Worm (Caenorhabditis elegans): ENCODE results near the gene dlc-5.
A peak's percentile ranks its signal among the peaks of the same experiment; 100 is the strongest.

The dlc-5 gene

DNA sequence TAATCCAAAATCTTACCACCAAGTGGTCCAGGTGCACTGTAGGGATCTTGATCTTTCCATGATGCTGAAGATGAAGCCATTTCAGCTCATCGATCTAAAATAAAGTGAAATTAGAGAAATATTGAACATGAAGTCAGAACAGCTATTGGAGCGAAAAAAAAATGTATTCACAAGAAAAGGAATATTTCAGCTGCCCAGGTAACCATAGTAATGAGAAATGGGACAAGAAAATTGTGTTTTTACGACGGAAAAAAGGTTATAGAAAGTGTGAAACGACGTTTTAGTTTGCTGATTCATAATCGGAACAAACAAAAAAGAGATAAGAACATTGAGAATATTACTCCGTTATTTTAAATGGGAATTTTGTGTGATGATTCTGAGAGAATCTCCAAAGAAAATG, 35.1 kb downstream of the dlc-5 start, which contains the start of gene Y73B6BL.27:
Gene Y73B6BL.27 (minus strand): TSS at position 101 of the 400 bp plus-strand sequence.
- no peak for TF ChIP-seq egl-27 (tag; optimal IDR thresholded peaks at IDR 0.05)
- no peak for TF ChIP-seq nfya-1 (tag; optimal IDR thresholded peaks at IDR 0.05; ENCODE audit: insufficient read depth)
- no peak for TF ChIP-seq nhr-28 (tag; optimal IDR thresholded peaks at IDR 0.05)
- no peak for TF ChIP-seq ceh-28 (tag; optimal IDR thresholded peaks at IDR 0.05)
- TF ChIP-seq hmg-11 (tag; optimal IDR thresholded peaks at IDR 0.05), result no peak
- no peak for TF ChIP-seq fkh-10 (GFP tag; optimal IDR thresholded peaks at IDR 0.05)
- TF ChIP-seq ztf-4 (tag; optimal IDR thresholded peaks at IDR 0.05), result no peak

DNA sequence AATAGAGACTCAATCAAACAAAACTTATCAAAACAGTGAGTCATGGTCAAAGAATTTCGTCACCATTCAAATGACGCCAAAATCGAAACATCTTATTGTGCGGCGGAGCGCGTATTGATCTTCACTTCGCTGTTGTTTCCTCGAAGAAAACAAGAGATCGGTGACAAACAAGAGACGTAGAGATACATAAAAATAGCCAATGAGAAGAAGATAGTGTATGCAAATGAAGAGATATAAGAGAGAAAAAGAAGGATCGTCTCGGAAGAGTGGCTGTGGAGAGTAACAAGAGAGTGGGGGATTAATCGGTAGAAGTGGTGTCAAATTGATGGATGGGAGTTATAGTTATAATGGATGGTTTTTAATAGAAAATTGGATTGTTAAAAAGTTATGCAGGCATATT, 36.7 kb downstream of the dlc-5 start:
- TF ChIP-seq pqm-1 (tag; optimal IDR thresholded peaks at IDR 0.05), result no peak
- no peak for TF ChIP-seq mml-1 (tag; optimal IDR thresholded peaks at IDR 0.05)
- TF ChIP-seq ztf-11 (tag; optimal IDR thresholded peaks at IDR 0.05), result no peak
- TF ChIP-seq pha-4 (tag; optimal IDR thresholded peaks at IDR 0.05), result peak; percentile 59
- TF ChIP-seq nfya-1 (tag; optimal IDR thresholded peaks at IDR 0.05; ENCODE audit: insufficient read depth), result peak; percentile 67
- peak; percentile 66 for TF ChIP-seq lin-15B (tag; optimal IDR thresholded peaks at IDR 0.05)
- no peak for TF ChIP-seq egl-27 (tag; optimal IDR thresholded peaks at IDR 0.05)
- TF ChIP-seq nhr-25 (tag; optimal IDR thresholded peaks at IDR 0.05), result peak; percentile 40
- no peak for TF ChIP-seq elt-2 (tag; optimal IDR thresholded peaks at IDR 0.05)
- TF ChIP-seq ceh-28 (tag; optimal IDR thresholded peaks at IDR 0.05), result peak; percentile 56
- no peak for TF ChIP-seq elt-3 (tag; optimal IDR thresholded peaks at IDR 0.05)
- no peak for TF ChIP-seq jun-1 (tag; optimal IDR thresholded peaks at IDR 0.05)
- no peak for TF ChIP-seq lsy-12 (tag; optimal IDR thresholded peaks at IDR 0.05)
- TF ChIP-seq sea-2 (GFP tag; optimal IDR thresholded peaks at IDR 0.05), result no peak
- TF ChIP-seq hmg-11 (tag; optimal IDR thresholded peaks at IDR 0.05), result peak; percentile 44
- no peak for TF ChIP-seq nhr-43 (tag; optimal IDR thresholded peaks at IDR 0.05; ENCODE audit: poor library complexity, severe bottlenecking)
- TF ChIP-seq daf-12 (tag; optimal IDR thresholded peaks at IDR 0.05), result no peak
- TF ChIP-seq unc-39 (tag; optimal IDR thresholded peaks at IDR 0.05), result no peak
- TF ChIP-seq ceh-82 (tag; optimal IDR thresholded peaks at IDR 0.05), result no peak
- TF ChIP-seq nhr-23 (tag; optimal IDR thresholded peaks at IDR 0.05), result peak; percentile 42
- TF ChIP-seq ama-1 (optimal IDR thresholded peaks at IDR 0.05), result no peak
- TF ChIP-seq eor-1 (tag; optimal IDR thresholded peaks at IDR 0.05), result no peak
- no peak for TF ChIP-seq ceh-16 (tag; optimal IDR thresholded peaks at IDR 0.05)
- TF ChIP-seq ZK546.5 (tag; optimal IDR thresholded peaks at IDR 0.05), result no peak
- TF ChIP-seq nhr-12 (tag; optimal IDR thresholded peaks at IDR 0.05), result no peak
- peak; percentile 64 for TF ChIP-seq egl-5 (tag; optimal IDR thresholded peaks at IDR 0.05)
- no peak for TF ChIP-seq nhr-28 (tag; optimal IDR thresholded peaks at IDR 0.05)
- peak; percentile 42 for TF ChIP-seq snpc-4 (tag; optimal IDR thresholded peaks at IDR 0.05)
- TF ChIP-seq lin-39 (tag; optimal IDR thresholded peaks at IDR 0.05), result peak; percentile 24
- TF ChIP-seq ceh-9 (tag; optimal IDR thresholded peaks at IDR 0.05), result no peak
- no peak for TF ChIP-seq nhr-77 (tag; optimal IDR thresholded peaks at IDR 0.05)
- no peak for TF ChIP-seq fos-1 (tag; optimal IDR thresholded peaks at IDR 0.05)
- no peak for TF ChIP-seq zag-1 (tag; optimal IDR thresholded peaks at IDR 0.05)
- no peak for TF ChIP-seq tbx-2 (tag; optimal IDR thresholded peaks at IDR 0.05)

DNA sequence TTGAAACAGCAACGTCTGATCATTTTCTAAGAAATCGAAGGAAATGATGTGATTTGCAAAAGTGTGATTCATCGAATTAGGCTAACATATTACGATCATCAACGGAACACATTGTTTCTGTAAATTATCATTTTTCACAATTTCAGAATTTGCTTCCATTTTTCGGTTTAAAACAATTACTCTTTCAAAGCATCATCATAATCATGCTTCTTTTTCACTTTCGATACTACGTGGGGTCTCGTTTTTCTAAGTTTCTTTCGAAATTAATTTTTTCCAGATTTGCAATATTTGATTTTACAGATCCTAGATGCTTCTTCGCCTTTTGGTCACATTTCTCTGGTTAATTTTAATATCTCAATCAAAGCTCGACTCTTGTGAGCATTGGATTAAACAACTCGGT, 42.2 kb downstream of the dlc-5 start, which contains the start of gene tyr-6:
Gene tyr-6 (plus strand): TSS at position 301 of the 400 bp plus-strand sequence.
- TF ChIP-seq aly-2 (tag; optimal IDR thresholded peaks at IDR 0.05), result no peak
- TF ChIP-seq nfya-1 (tag; optimal IDR thresholded peaks at IDR 0.05; ENCODE audit: insufficient read depth), result no peak
- no peak for TF ChIP-seq ztf-4 (tag; optimal IDR thresholded peaks at IDR 0.05)
- no peak for TF ChIP-seq ceh-82 (tag; optimal IDR thresholded peaks at IDR 0.05)
- TF ChIP-seq hmg-11 (tag; optimal IDR thresholded peaks at IDR 0.05), result no peak
- no peak for TF ChIP-seq elt-3 (tag; optimal IDR thresholded peaks at IDR 0.05)
- TF ChIP-seq nhr-12 (tag; optimal IDR thresholded peaks at IDR 0.05), result no peak
- no peak for TF ChIP-seq ama-1 (optimal IDR thresholded peaks at IDR 0.05)
- TF ChIP-seq egl-5 (tag; optimal IDR thresholded peaks at IDR 0.05), result no peak
- TF ChIP-seq lin-39 (tag; optimal IDR thresholded peaks at IDR 0.05), result no peak
- no peak for TF ChIP-seq mdl-1 (tag; optimal IDR thresholded peaks at IDR 0.05)
- no peak for TF ChIP-seq nhr-43 (tag; optimal IDR thresholded peaks at IDR 0.05; ENCODE audit: poor library complexity, severe bottlenecking)
- TF ChIP-seq sea-2 (GFP tag; optimal IDR thresholded peaks at IDR 0.05), result no peak
- TF ChIP-seq R02D3.7 (tag; optimal IDR thresholded peaks at IDR 0.05), result no peak
- TF ChIP-seq egl-27 (tag; optimal IDR thresholded peaks at IDR 0.05), result no peak
- no peak for TF ChIP-seq snpc-4 (tag; optimal IDR thresholded peaks at IDR 0.05)
- no peak for TF ChIP-seq nhr-67 (tag; optimal IDR thresholded peaks at IDR 0.05)
